Fruit fly (Drosophila melanogaster) whole organism: ENCODE data around the gene Ubr1.

Experiments used
- Dll ChIP-seq: fragments of >200 bp; optimal IDR thresholded peaks from 2 replicates; lab custom pipeline; 2017
- EcR ChIP-seq, 2 experiments: fragments of >200 bp; optimal IDR thresholded peaks; 2 replicates each; lab custom pipeline; 2017; ENCODE audit warnings: missing biosample characterization in 2 of 2, missing genetic modification characterization in 2 of 2, missing genetic modification reagents in 2 of 2
- pan ChIP-seq: fragments of >200 bp; optimal IDR thresholded peaks from 2 replicates; lab custom pipeline; 2017
- psq ChIP-seq: fragments of >200 bp; optimal IDR thresholded peaks from 2 replicates; lab custom pipeline; 2017
- usp ChIP-seq: fragments of >200 bp; optimal IDR thresholded peaks from 2 replicates; lab custom pipeline; 2017; ENCODE audit warnings: missing biosample characterization, missing genetic modification characterization, mixed read lengths

DNA sequence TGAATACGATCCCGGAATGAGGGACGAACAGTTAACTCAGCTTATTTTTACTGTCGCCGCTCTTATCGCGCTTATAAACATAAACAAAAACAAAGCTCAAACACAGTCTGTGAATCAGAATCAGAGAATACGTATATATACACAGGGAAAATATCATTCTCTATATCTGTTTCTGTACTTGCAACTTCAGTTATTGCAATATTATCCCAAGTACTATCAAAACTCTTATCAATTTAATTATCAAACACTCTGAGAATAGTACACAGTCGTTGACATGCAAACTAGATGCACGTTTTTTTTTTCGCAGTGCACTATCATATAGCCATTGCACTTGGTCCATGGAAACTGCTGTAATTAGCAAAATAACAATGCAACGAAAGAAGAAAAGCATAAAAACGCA lies 23.1 kb downstream of the Ubr1 start:
- TF ChIP-seq EcR (GFP tag; optimal IDR thresholded peaks at IDR 0.05; lab: Kevin White, UChicago) = no peak
- TF ChIP-seq Dll (lab: Kevin White, UChicago) = no peak
- no peak for TF ChIP-seq pan
- TF ChIP-seq usp (GFP tag; lab: Kevin White, UChicago) = no peak
- no peak for TF ChIP-seq psq
